Worm (Caenorhabditis elegans): ENCODE results near the gene dmd-9.

dmd-9 gene

ce11 chrIV:3213426-3213825 lies 40.9 kb downstream of the dmd-9 start, which contains the start of gene slmp-1:
Gene slmp-1 (plus strand): TSS chrIV:3213760.
- no peak for TF ChIP-seq unc-62 (GFP tag; optimal IDR thresholded peaks at IDR 0.05)

- no peak for TF ChIP-seq unc-62 (GFP tag; optimal IDR thresholded peaks at IDR 0.05)
These were observed 42.4 kb downstream of the dmd-9 start for ce11 chrIV:3211929-3212328.
